Worm (Caenorhabditis elegans): ENCODE data around the gene srz-5.

DNA sequence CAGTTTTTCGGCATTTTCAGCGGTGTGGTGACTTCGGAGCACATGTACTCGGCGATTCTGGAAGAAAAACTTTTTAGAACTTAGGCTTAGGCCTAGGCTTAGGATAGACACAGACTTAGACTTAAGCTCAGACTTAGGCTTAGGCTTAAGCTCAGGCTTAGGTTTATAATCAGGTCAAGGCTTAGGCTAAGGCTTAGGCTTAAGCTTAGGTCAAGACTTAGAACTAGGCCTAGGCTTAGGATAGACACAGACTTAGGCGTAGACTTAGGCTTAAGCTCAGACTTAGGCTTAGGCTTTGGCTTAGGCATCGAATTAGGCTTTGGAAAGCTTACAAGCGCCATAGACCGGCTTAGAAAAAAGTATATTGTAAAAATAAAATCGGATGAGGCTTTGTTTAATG is 38.0 kb downstream of the srz-5 start:
- TF ChIP-seq nhr-76 (tag; optimal IDR thresholded peaks at IDR 0.05), result no peak
- no peak for TF ChIP-seq blmp-1 (tag; optimal IDR thresholded peaks at IDR 0.05)
- no peak for TF ChIP-seq ces-1 (GFP tag; optimal IDR thresholded peaks at IDR 0.05)
- TF ChIP-seq snpc-4 (tag; optimal IDR thresholded peaks at IDR 0.05), result no peak
- no peak for TF ChIP-seq ztf-11 (tag; optimal IDR thresholded peaks at IDR 0.05)
- TF ChIP-seq lin-13 (tag; optimal IDR thresholded peaks at IDR 0.05), result no peak
- no peak for TF ChIP-seq ham-2 (GFP tag; optimal IDR thresholded peaks at IDR 0.05)
- TF ChIP-seq bed-3 (GFP tag; optimal IDR thresholded peaks at IDR 0.05), result no peak
- TF ChIP-seq ceh-43 (GFP tag; optimal IDR thresholded peaks at IDR 0.05), result no peak
- no peak for TF ChIP-seq pha-4 (tag; optimal IDR thresholded peaks at IDR 0.05)
- TF ChIP-seq mep-1 (tag; optimal IDR thresholded peaks at IDR 0.05), result no peak
- TF ChIP-seq elt-1 (tag; optimal IDR thresholded peaks at IDR 0.05; ENCODE audit: borderline replicate concordance, insufficient read depth), result no peak

All from whole organism, mixed stage, embryonic.